Fruit fly (Drosophila melanogaster) whole organism, embryonic: ENCODE data around the gene SCCRO4.

Source experiments
- BtbVII ChIP-seq: fragments of 200-800 bp; sonication (Bioruptor generic); optimal IDR thresholded peaks from 3 replicates; lab custom pipeline; 2017; ENCODE audit warnings: missing biosample characterization, mild to moderate bottlenecking, missing genetic modification characterization
- Dfd ChIP-seq, 2 experiments: fragments of >200 bp; optimal IDR thresholded peaks; 2 replicates each; lab custom pipeline; 2017; ENCODE audit warnings: missing biosample characterization in 2 of 2, missing genetic modification characterization in 2 of 2
- Dref ChIP-seq: fragments of 200-800 bp; sonication (Bioruptor generic); IDR thresholded peaks from 2 replicates; pipeline ENCODE4 v1.3.6; 2022; ENCODE audit warnings: missing biosample characterization, missing genetic modification characterization
- Fer2 ChIP-seq: fragments of 200-800 bp; sonication (Bioruptor generic); optimal IDR thresholded peaks from 2 replicates; lab custom pipeline; 2018; ENCODE audit warnings: missing biosample characterization, mild to moderate bottlenecking, missing genetic modification characterization, moderate library complexity
- gcm ChIP-seq: fragments of 200-800 bp; sonication (Bioruptor generic); optimal IDR thresholded peaks from 2 replicates; lab custom pipeline; 2019; ENCODE audit warnings: missing biosample characterization, mild to moderate bottlenecking, missing genetic modification characterization, moderate library complexity
- pum ChIP-seq: fragments of 200-800 bp; sonication (Bioruptor generic); optimal IDR thresholded peaks from 2 replicates; lab custom pipeline; 2016; ENCODE audit warnings: missing biosample characterization, missing genetic modification characterization
- salm ChIP-seq: fragments of 200-800 bp; sonication (Bioruptor generic); optimal IDR thresholded peaks from 2 replicates; lab custom pipeline; 2018; ENCODE audit warnings: missing biosample characterization, mild to moderate bottlenecking, missing genetic modification characterization
- tna ChIP-seq: fragments of 200-800 bp; sonication (Bioruptor generic); IDR thresholded peaks from 2 replicates; pipeline ENCODE4 v1.3.6; 2022; ENCODE audit warnings: missing biosample characterization, missing genetic modification characterization; ENCODE audit not compliant: partially characterized antibody

dm6 chr3L:20317751-20318150 is 18.5 kb downstream of the SCCRO4 start:
- TF ChIP-seq BtbVII (GFP tag; lab: Kevin White, UChicago) (no peak), tna (GFP tag; lab: Robert Waterston, UW) (no peak), pum (GFP tag; lab: Kevin White, UChicago) (no peak), salm (no peak), gcm (no peak), Dref (GFP tag; lab: Robert Waterston, UW) (no peak), Fer2 (tag; lab: Kevin White, UChicago) (no peak), Dfd (GFP tag; optimal IDR thresholded peaks at IDR 0.05; lab: Kevin White, UChicago) (no peak)
